Fruit fly (Drosophila melanogaster): ENCODE measurements around the gene CG32855.

DNA sequence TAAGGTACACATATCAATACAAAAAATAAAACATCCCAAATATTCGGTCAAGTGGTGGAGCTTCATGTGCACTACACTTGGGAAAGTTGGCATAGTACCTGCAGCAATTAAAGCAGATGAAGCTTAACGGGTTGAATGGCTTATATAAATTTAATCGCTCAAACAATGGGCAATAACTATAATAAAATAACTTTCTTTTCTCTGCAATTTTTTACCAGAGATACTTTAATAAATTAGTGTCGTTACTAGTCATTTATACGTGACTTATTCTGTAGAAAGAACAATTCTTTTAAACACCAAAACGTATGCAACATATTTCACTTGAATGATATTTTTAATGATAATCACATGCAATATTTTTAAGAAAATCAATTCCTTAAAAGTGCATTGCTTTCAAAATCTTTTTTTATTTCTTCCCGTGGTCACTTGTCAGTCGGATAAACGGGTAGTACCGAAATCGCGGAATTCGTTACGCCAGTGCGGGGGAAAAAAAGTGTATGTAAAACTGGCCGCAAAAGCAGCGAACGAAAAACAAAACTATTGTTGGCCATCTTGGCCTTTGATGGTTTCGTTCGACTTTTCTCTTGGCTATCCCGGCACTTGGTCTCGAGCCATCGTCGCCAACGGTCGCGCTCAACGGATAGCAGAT lies 37.8 kb downstream of the CG32855 start, which contains the start of gene Jhbp4:
- TF ChIP-seq pan (optimal IDR thresholded peaks at IDR 0.05) (no peak), usp (GFP tag; optimal IDR thresholded peaks at IDR 0.05) (no peak)

Data from whole organism.